Fruit fly (Drosophila melanogaster) S2 (cell line): ENCODE results near the gene CG3294.

Source experiments
- CG8478 ChIP-seq: fragments of >200 bp; optimal IDR thresholded peaks from 2 replicates; lab custom pipeline; 2018
- CTCF ChIP-seq, 2 experiments: fragments of >200 bp; optimal IDR thresholded peaks; 2 replicates each; lab custom pipeline; 2018

- TF ChIP-seq CG8478 (lab: Kevin White, UChicago) (no peak), CTCF (optimal IDR thresholded peaks at IDR 0.05; lab: Kevin White, UChicago) (no peak)
These were observed 18.6 kb downstream of the CG3294 start for dm6 chr2L:4813023-4813339.
